Worm (Caenorhabditis elegans) whole organism, early embryonic: Measurements from ENCODE around the gene K05F1.1.
"Not testable (repeated sequence)": the region's sequence is repeated elsewhere in the genome, so short reads cannot be mapped to it uniquely, and the experiment has no call there.

Experiments used
- ama-1 ChIP-seq: fragments of 150-350 bp; optimal IDR thresholded peaks from 2 replicates; lab custom pipeline; 2014
- hmg-4 ChIP-seq: fragments of 200-800 bp; sonication (Bioruptor generic); optimal IDR thresholded peaks from 2 replicates; lab custom pipeline; 2018; ENCODE audit warnings: mild to moderate bottlenecking, missing genetic modification characterization, missing compliant biosample characterization
- tbx-37 ChIP-seq: fragments of 200-800 bp; sonication (Bioruptor generic); conservative IDR thresholded peaks from 2 replicates; pipeline ENCODE4 v1.3.6; 2022; ENCODE audit warnings: missing genetic modification reagents, missing genetic modification characterization, missing compliant biosample characterization

DNA sequence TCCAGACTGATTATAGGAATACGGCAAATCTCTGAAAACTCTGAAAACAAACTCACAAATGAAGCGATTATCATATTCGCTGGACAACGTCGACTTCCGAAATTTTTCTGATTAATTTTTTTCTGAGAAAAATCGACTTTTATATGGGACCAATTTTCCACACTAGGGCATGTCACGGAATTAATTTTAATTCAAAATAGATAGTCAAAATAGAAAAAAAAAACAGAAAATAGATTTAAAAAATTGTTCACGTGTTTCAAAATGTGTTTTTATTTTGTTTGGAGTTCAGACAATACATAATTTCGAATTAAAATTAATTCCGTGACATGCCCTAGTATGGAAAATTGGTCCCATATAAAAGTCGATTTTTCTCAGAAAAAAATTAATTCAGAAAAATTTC, 43.5 kb upstream of the K05F1.1 start, which contains the start of the genes F10C1.3 and F10C1.23:
- TF ChIP-seq ama-1 (lab: Kevin White, UChicago); hmg-4 (GFP tag; lab: Kevin White, UChicago); tbx-37 (GFP tag; lab: Robert Waterston, UW): not testable (repeated sequence)
